Worm (Caenorhabditis elegans) whole organism, L2 larva: ENCODE measurements around the gene srbc-67.

Experiments
- C34F6.9 ChIP-seq: fragments of 150-350 bp; optimal IDR thresholded peaks from 2 replicates; lab custom pipeline; 2014; ENCODE audit warnings: missing biosample characterization, missing genetic modification characterization
- F13H6.1 ChIP-seq: sonication (generic microtip); optimal IDR thresholded peaks from 2 replicates; lab custom pipeline; 2016; ENCODE audit warnings: missing genetic modification characterization, missing compliant biosample characterization
- R02D3.7 ChIP-seq: fragments of 150-350 bp; optimal IDR thresholded peaks from 2 replicates; lab custom pipeline; 2014; ENCODE audit warnings: missing biosample characterization, missing genetic modification characterization
- ZK546.5 ChIP-seq: sonication (generic microtip); optimal IDR thresholded peaks from 2 replicates; lab custom pipeline; 2017; ENCODE audit warnings: missing biosample characterization, missing genetic modification characterization
- alr-1 ChIP-seq: fragments of 150-350 bp; optimal IDR thresholded peaks from 2 replicates; lab custom pipeline; 2014; ENCODE audit warnings: missing biosample characterization, missing genetic modification characterization
- ama-1 ChIP-seq: fragments of 150-350 bp; optimal IDR thresholded peaks from 2 replicates; lab custom pipeline; 2018; ENCODE audit warnings: inconsistent platforms
- blmp-1 ChIP-seq: sonication (generic microtip); optimal IDR thresholded peaks from 2 replicates; lab custom pipeline; 2017; ENCODE audit warnings: missing genetic modification characterization, mild to moderate bottlenecking, missing compliant biosample characterization, antibody characterized with exemption, moderate library complexity; ENCODE audit not compliant: insufficient read depth
- ceh-16 ChIP-seq: fragments of 150-350 bp; optimal IDR thresholded peaks from 2 replicates; lab custom pipeline; 2014; ENCODE audit warnings: missing biosample characterization, missing genetic modification characterization
- ceh-82 ChIP-seq: fragments of 150-350 bp; optimal IDR thresholded peaks from 2 replicates; lab custom pipeline; 2014; ENCODE audit warnings: missing biosample characterization, missing genetic modification characterization
- crh-2 ChIP-seq: sonication (generic microtip); optimal IDR thresholded peaks from 2 replicates; lab custom pipeline; 2017; ENCODE audit warnings: missing biosample characterization, missing genetic modification characterization
- egl-27 ChIP-seq: sonication (generic microtip); optimal IDR thresholded peaks from 3 replicates; lab custom pipeline; 2017; ENCODE audit warnings: missing biosample characterization, missing genetic modification reagents, missing genetic modification characterization
- elt-1 ChIP-seq: fragments of 150-350 bp; optimal IDR thresholded peaks from 2 replicates; lab custom pipeline; 2014; ENCODE audit warnings: missing biosample characterization, missing genetic modification characterization
- gmeb-1 ChIP-seq: fragments of 150-350 bp; optimal IDR thresholded peaks from 2 replicates; lab custom pipeline; 2014; ENCODE audit warnings: missing biosample characterization, missing genetic modification characterization
- lin-39 ChIP-seq: fragments of 150-350 bp; optimal IDR thresholded peaks from 2 replicates; lab custom pipeline; 2014; ENCODE audit warnings: missing biosample characterization, missing genetic modification reagents, missing genetic modification characterization
- lsy-2 ChIP-seq, 2 experiments: fragments of 150-350 bp in 1 of 2; sonication (generic microtip) in 1 of 2; optimal IDR thresholded peaks; 2 replicates each; lab custom pipeline; 2014 to 2017; ENCODE audit warnings: missing biosample characterization in 2 of 2, missing genetic modification characterization in 2 of 2
- mab-5 ChIP-seq: fragments of 150-350 bp; optimal IDR thresholded peaks from 2 replicates; lab custom pipeline; 2014; ENCODE audit warnings: missing biosample characterization, missing genetic modification characterization
- mbf-1 ChIP-seq: sonication (generic microtip); optimal IDR thresholded peaks from 2 replicates; lab custom pipeline; 2017; ENCODE audit warnings: missing biosample characterization, missing genetic modification characterization
- mdl-1 ChIP-seq, 2 experiments: fragments of 150-350 bp in 1 of 2; sonication (generic microtip) in 1 of 2; optimal IDR thresholded peaks; 2 replicates each; lab custom pipeline; 2017; ENCODE audit warnings: missing biosample characterization in 2 of 2, missing genetic modification characterization in 2 of 2
- nhr-10 ChIP-seq: sonication (generic microtip); optimal IDR thresholded peaks from 2 replicates; lab custom pipeline; 2017; ENCODE audit warnings: missing biosample characterization, missing genetic modification characterization
- nhr-11 ChIP-seq: fragments of 150-350 bp; optimal IDR thresholded peaks from 2 replicates; lab custom pipeline; 2014; ENCODE audit warnings: missing biosample characterization, missing genetic modification characterization
- nhr-12 ChIP-seq: fragments of 150-350 bp; optimal IDR thresholded peaks from 2 replicates; lab custom pipeline; 2014; ENCODE audit warnings: missing biosample characterization, missing genetic modification characterization
- nhr-129 ChIP-seq: fragments of 150-350 bp; optimal IDR thresholded peaks from 2 replicates; lab custom pipeline; 2014; ENCODE audit warnings: missing biosample characterization, missing genetic modification characterization
- nhr-21 ChIP-seq: fragments of 150-350 bp; optimal IDR thresholded peaks from 2 replicates; lab custom pipeline; 2014; ENCODE audit warnings: missing biosample characterization, missing genetic modification characterization
- nhr-23 ChIP-seq: fragments of 150-350 bp; optimal IDR thresholded peaks from 2 replicates; lab custom pipeline; 2014; ENCODE audit warnings: missing biosample characterization, missing genetic modification reagents, missing genetic modification characterization
- nhr-237 ChIP-seq: fragments of 150-350 bp; optimal IDR thresholded peaks from 2 replicates; lab custom pipeline; 2014; ENCODE audit warnings: missing biosample characterization, missing genetic modification characterization
- nhr-6 ChIP-seq: fragments of 150-350 bp; optimal IDR thresholded peaks from 2 replicates; lab custom pipeline; 2014; ENCODE audit warnings: missing biosample characterization, missing genetic modification characterization
- nhr-77 ChIP-seq: fragments of 150-350 bp; optimal IDR thresholded peaks from 2 replicates; lab custom pipeline; 2014; ENCODE audit warnings: missing biosample characterization, missing genetic modification characterization
- peb-1 ChIP-seq: fragments of 150-350 bp; optimal IDR thresholded peaks from 2 replicates; lab custom pipeline; 2014; ENCODE audit warnings: missing biosample characterization, missing genetic modification characterization
- sem-4 ChIP-seq: fragments of 150-350 bp; optimal IDR thresholded peaks from 2 replicates; lab custom pipeline; 2014; ENCODE audit warnings: missing biosample characterization, missing genetic modification reagents, missing genetic modification characterization
- sma-3 ChIP-seq: sonication (generic microtip); optimal IDR thresholded peaks from 2 replicates; lab custom pipeline; 2016; ENCODE audit warnings: missing genetic modification reagents, missing genetic modification characterization, missing compliant biosample characterization
- snpc-4 ChIP-seq: fragments of 150-350 bp; optimal IDR thresholded peaks from 2 replicates; lab custom pipeline; 2014; ENCODE audit warnings: missing biosample characterization, missing genetic modification characterization
- unc-39 ChIP-seq: fragments of 150-350 bp; optimal IDR thresholded peaks from 2 replicates; lab custom pipeline; 2014; ENCODE audit warnings: missing biosample characterization, missing genetic modification characterization
- unc-55 ChIP-seq: fragments of 150-350 bp; sonication (generic microtip); optimal IDR thresholded peaks from 3 replicates; lab custom pipeline; 2014; ENCODE audit warnings: missing biosample characterization, missing genetic modification reagents, missing genetic modification characterization
- unc-62 ChIP-seq: fragments of 150-350 bp; optimal IDR thresholded peaks from 2 replicates; lab custom pipeline; 2014; ENCODE audit warnings: missing biosample characterization, missing genetic modification reagents, missing genetic modification characterization
- ztf-1 ChIP-seq: fragments of 200-800 bp; sonication (Bioruptor generic); conservative IDR thresholded peaks from 2 replicates; pipeline ENCODE4 v1.3.6; 2022; ENCODE audit warnings: missing genetic modification characterization, missing compliant biosample characterization
- ztf-11 ChIP-seq: sonication (generic microtip); optimal IDR thresholded peaks from 2 replicates; lab custom pipeline; 2017; ENCODE audit warnings: missing biosample characterization, missing genetic modification characterization
- ztf-4 ChIP-seq: fragments of 150-350 bp; optimal IDR thresholded peaks from 2 replicates; lab custom pipeline; 2014; ENCODE audit warnings: missing biosample characterization, missing genetic modification characterization

srbc-67 gene

DNA sequence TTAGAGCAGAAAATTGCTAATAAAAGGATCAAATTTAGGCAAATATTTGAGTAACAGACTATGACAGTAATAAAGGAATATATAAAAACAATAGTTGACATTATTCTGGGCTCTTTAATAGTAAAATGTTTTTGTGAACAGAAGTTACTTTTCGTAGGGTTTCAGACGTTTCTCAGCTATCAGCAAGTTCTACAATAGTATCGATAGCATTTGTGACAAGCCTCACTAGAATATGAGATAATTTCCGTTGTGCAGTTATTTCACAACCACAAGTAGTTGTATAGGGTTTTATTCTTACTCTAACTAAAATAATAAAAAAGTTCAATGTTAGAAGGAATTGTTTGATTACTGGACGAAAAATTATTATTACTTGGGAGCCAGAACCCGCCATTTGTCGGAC is 5.5 kb upstream of the srbc-67 start, which contains the start of gene srbc-68:
Gene srbc-68 (minus strand): TSS at position 101 of the 400 bp plus-strand sequence.
- TF ChIP-seq sma-3 (GFP tag; lab: Kevin White, UChicago): no peak
- TF ChIP-seq ztf-11: no peak
- no peak for TF ChIP-seq ztf-4 (tag; lab: Kevin White, UChicago)
- TF ChIP-seq mbf-1 (tag; lab: Kevin White, UChicago): no peak
- TF ChIP-seq sem-4 (tag; lab: Kevin White, UChicago): no peak
- no peak for TF ChIP-seq blmp-1 (tag; lab: Kevin White, UChicago)
- no peak for TF ChIP-seq ama-1
- TF ChIP-seq ZK546.5 (tag; lab: Kevin White, UChicago): no peak
- TF ChIP-seq F13H6.1 (tag; lab: Kevin White, UChicago): no peak
- no peak for TF ChIP-seq unc-39 (tag; lab: Kevin White, UChicago)
- TF ChIP-seq alr-1: no peak
- TF ChIP-seq nhr-6 (tag; lab: Kevin White, UChicago): no peak
- no peak for TF ChIP-seq nhr-11 (tag; lab: Kevin White, UChicago)

DNA sequence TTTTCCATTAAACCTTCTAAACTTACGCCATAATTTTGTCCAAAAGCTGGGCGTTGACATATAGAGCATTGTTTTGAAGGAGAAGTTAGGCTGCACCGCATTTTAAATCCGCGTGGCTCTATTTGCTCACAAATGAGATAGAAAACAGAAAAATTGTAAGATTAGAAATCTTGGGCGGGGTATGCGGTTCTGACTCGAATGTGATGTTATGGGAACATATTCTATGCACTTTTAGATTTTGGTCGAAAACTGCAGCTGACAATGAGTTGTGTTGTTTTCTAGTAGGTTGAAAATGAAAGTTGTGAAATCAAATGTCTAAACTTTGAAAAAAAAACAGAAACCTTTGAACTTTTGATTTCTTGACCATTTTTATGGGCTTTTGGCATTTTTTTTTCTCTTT is 2.3 kb upstream of the srbc-67 start, which contains the start of gene nhr-222:
Gene nhr-222 (minus strand): TSS at position 101 of the 400 bp plus-strand sequence.
- no peak for TF ChIP-seq nhr-12 (tag; lab: Kevin White, UChicago)
- no peak for TF ChIP-seq R02D3.7 (tag; lab: Kevin White, UChicago)
- no peak for TF ChIP-seq lsy-2 (tag; optimal IDR thresholded peaks at IDR 0.05; lab: Kevin White, UChicago)
- TF ChIP-seq nhr-10 (tag; lab: Kevin White, UChicago): no peak
- no peak for TF ChIP-seq ztf-11
- no peak for TF ChIP-seq nhr-77 (tag; lab: Kevin White, UChicago)
- TF ChIP-seq nhr-129 (tag; lab: Kevin White, UChicago): no peak
- TF ChIP-seq lin-39 (tag; lab: Kevin White, UChicago): no peak
- TF ChIP-seq peb-1 (tag; lab: Kevin White, UChicago): no peak
- no peak for TF ChIP-seq nhr-237
- no peak for TF ChIP-seq ceh-82
- no peak for TF ChIP-seq elt-1 (tag; lab: Kevin White, UChicago)
- no peak for TF ChIP-seq sma-3 (GFP tag; lab: Kevin White, UChicago)
- no peak for TF ChIP-seq egl-27 (tag; lab: Kevin White, UChicago)

DNA sequence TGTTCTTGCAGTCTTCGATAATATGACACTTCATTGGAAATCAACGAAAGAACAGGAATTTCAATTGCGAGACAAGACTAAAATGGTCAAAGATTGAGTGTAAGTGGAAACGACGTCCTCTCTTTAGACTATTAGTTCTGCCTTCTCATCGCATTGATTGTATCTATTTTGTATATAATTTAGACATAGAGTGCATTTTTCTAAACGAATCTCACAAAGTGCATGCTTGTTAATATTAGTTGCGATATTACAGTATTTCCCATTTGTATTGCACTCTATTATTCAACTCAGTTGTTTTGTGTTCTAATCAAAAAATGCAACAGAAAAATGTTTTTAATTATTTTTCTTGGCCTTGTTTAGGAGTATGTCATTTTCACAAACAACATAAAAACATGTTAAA is 2.7 kb downstream of the srbc-67 start, which contains the start of gene nhr-93:
Gene nhr-93 (minus strand): TSS at position 101 of the 400 bp plus-strand sequence.
- no peak for TF ChIP-seq mab-5
- no peak for TF ChIP-seq snpc-4 (tag; lab: Kevin White, UChicago)
- no peak for TF ChIP-seq gmeb-1
- no peak for TF ChIP-seq nhr-21 (tag; lab: Kevin White, UChicago)
- TF ChIP-seq ceh-82: no peak
- no peak for TF ChIP-seq peb-1 (tag; lab: Kevin White, UChicago)
- TF ChIP-seq crh-2: no peak
- TF ChIP-seq mdl-1 (tag; optimal IDR thresholded peaks at IDR 0.05; lab: Kevin White, UChicago): no peak
- no peak for TF ChIP-seq ztf-1 (GFP tag; lab: Robert Waterston, UW)
- no peak for TF ChIP-seq sem-4 (tag; lab: Kevin White, UChicago)
- TF ChIP-seq ceh-16 (tag; lab: Kevin White, UChicago): no peak
- no peak for TF ChIP-seq nhr-23 (tag; lab: Kevin White, UChicago)
- TF ChIP-seq nhr-129 (tag; lab: Kevin White, UChicago): no peak

DNA sequence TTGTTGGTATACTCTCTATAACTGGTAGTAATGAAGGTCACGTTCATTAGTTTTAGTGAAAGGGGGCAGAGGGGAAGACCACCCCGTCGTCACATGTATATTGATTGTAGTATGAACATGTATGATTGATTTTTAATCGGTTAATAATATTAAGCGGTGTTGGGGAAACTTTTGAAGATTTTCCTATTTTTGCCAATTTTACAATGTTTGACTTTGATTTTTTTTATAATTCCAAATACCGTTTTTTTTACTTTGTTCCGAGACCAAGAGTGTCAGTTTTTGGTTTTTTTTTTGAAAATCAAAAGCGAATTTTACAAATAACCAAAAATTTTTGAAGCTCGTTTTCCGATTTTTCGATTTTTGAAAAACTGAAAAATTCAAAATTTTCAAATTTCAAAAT is 5.8 kb downstream of the srbc-67 start, which contains the start of gene nhr-221:
Gene nhr-221 (minus strand): TSS at position 101 of the 400 bp plus-strand sequence.
- TF ChIP-seq ama-1 (no peak), nhr-6 (tag; lab: Kevin White, UChicago) (no peak), ceh-82 (no peak), nhr-11 (tag; lab: Kevin White, UChicago) (no peak), unc-55 (GFP tag; lab: Kevin White, UChicago) (no peak), elt-1 (tag; lab: Kevin White, UChicago) (no peak)

DNA sequence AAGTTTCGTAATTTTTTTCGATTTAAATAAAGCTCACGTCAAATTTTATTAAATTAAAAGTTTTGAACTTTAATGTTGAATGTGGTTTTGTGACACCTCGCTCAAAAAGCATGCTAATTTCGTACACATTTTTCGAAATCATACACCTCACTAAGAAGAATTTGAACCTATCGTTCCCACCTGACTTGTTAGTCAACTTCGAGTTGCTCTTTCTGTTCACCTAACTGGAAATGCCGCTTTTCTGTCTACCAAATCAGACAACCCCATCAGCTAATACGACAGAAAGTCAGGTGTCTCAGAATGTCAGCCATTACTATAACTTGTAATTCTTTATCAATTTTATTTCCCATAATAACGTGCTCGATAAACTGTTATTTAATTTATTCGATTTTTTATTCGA is 10.6 kb downstream of the srbc-67 start, which contains the start of gene srbc-66:
Gene srbc-66 (plus strand): TSS at position 301 of the 400 bp plus-strand sequence.
- TF ChIP-seq lsy-2 (tag; optimal IDR thresholded peaks at IDR 0.05; lab: Kevin White, UChicago) (no peak), mab-5 (no peak), ztf-4 (tag; lab: Kevin White, UChicago) (no peak), snpc-4 (tag; lab: Kevin White, UChicago) (no peak), peb-1 (tag; lab: Kevin White, UChicago) (no peak), nhr-77 (tag; lab: Kevin White, UChicago) (no peak), C34F6.9 (tag; lab: Kevin White, UChicago) (no peak), unc-62 (GFP tag; lab: Kevin White, UChicago) (no peak)
